Fruit fly (Drosophila melanogaster): ENCODE results near the gene CG32655.

The CG32655 gene

dm6 chrX:12222890-12223345 lies 12.8 kb downstream of the CG32655 start (continued):
- TF ChIP-seq ewg (GFP tag; optimal IDR thresholded peaks at IDR 0.05), result peak; percentile 49
- peak; percentile 81 for TF ChIP-seq CG8388 (GFP tag; optimal IDR thresholded peaks at IDR 0.05)
- peak; percentile 84 for TF ChIP-seq gsb-n (tag; optimal IDR thresholded peaks at IDR 0.05)
- TF ChIP-seq CG7372 (GFP tag; IDR thresholded peaks at IDR 0.05), result peak; percentile 59
- TF ChIP-seq CG17361 (GFP tag; IDR thresholded peaks at IDR 0.05), result peak; percentile 82
- TF ChIP-seq pan (optimal IDR thresholded peaks at IDR 0.05), result no peak
- TF ChIP-seq pan (GFP tag; optimal IDR thresholded peaks at IDR 0.05 in 1 of 2, IDR thresholded peaks at IDR 0.05 in 1 of 2), result peak in 1 of 2 experiments; percentile 69
- TF ChIP-seq CG18599 (GFP tag; optimal IDR thresholded peaks at IDR 0.05), result peak; percentile 68
- no peak for TF ChIP-seq Dll (GFP tag; IDR thresholded peaks at IDR 0.05; ENCODE audit: partially characterized antibody)
- TF ChIP-seq CG3065 (GFP tag; optimal IDR thresholded peaks at IDR 0.05), result peak; percentile 0
- TF ChIP-seq ara (GFP tag; IDR thresholded peaks at IDR 0.05), result peak; percentile 76
- peak; percentile 61 for TF ChIP-seq org-1 (GFP tag; optimal IDR thresholded peaks at IDR 0.05)
- no peak for TF ChIP-seq sr (GFP tag; IDR thresholded peaks at IDR 0.05)
- peak in 1 of 2 experiments; percentile 49 for TF ChIP-seq dpn (GFP tag; optimal IDR thresholded peaks at IDR 0.05)
- TF ChIP-seq CG6689 (GFP tag; IDR thresholded peaks at IDR 0.05), result peak; percentile 82
- peak; percentile 62 for TF ChIP-seq sob (GFP tag; IDR thresholded peaks at IDR 0.05)
- no peak for TF ChIP-seq lov (optimal IDR thresholded peaks at IDR 0.05)
- TF ChIP-seq lov (GFP tag; IDR thresholded peaks at IDR 0.05), result peak; percentile 52; the same call in 1 of the 3 replicates
- TF ChIP-seq odd (GFP tag; optimal IDR thresholded peaks at IDR 0.05), result peak; percentile 40
- TF ChIP-seq her (GFP tag; optimal IDR thresholded peaks at IDR 0.05), result no peak
- TF ChIP-seq PHDP (tag; optimal IDR thresholded peaks at IDR 0.05), result peak; percentile 75
- no peak for TF ChIP-seq exex (tag; optimal IDR thresholded peaks at IDR 0.05)
- TF ChIP-seq CG8359 (GFP tag; optimal IDR thresholded peaks at IDR 0.05; ENCODE audit: borderline replicate concordance), result peak; percentile 62
- TF ChIP-seq CG17568 (GFP tag; optimal IDR thresholded peaks at IDR 0.05), result no peak
- TF ChIP-seq z (GFP tag; IDR thresholded peaks at IDR 0.05), result no peak
- no peak for TF ChIP-seq CG34376 (GFP tag; optimal IDR thresholded peaks at IDR 0.05)
- peak; percentile 22 for TF ChIP-seq stwl (tag; optimal IDR thresholded peaks at IDR 0.05)
- TF ChIP-seq CG3407 (GFP tag; optimal IDR thresholded peaks at IDR 0.05), result peak; percentile 47
- TF ChIP-seq MESR4 (GFP tag; optimal IDR thresholded peaks at IDR 0.05), result no peak
- TF ChIP-seq Adf1 (GFP tag; IDR thresholded peaks at IDR 0.05), result no peak
- TF ChIP-seq CG16863 (GFP tag; optimal IDR thresholded peaks at IDR 0.05), result no peak
- no peak for TF ChIP-seq tna (GFP tag; IDR thresholded peaks at IDR 0.05; ENCODE audit: partially characterized antibody)
- TF ChIP-seq oc (tag; optimal IDR thresholded peaks at IDR 0.05), result peak; percentile 94
- TF ChIP-seq mam (GFP tag; optimal IDR thresholded peaks at IDR 0.05), result no peak
- TF ChIP-seq pho (GFP tag; optimal IDR thresholded peaks at IDR 0.05), result no peak
- TF ChIP-seq CG10959 (GFP tag; IDR thresholded peaks at IDR 0.05), result peak; percentile 66
- peak; percentile 36; the same call in 1 of the 3 replicates for TF ChIP-seq CG34422 (GFP tag; IDR thresholded peaks at IDR 0.05)
- no peak for TF ChIP-seq gcm2 (GFP tag; optimal IDR thresholded peaks at IDR 0.05)
- TF ChIP-seq CG13287 (GFP tag; IDR thresholded peaks at IDR 0.05; ENCODE audit: partially characterized antibody), result no peak
- TF ChIP-seq pita (GFP tag; optimal IDR thresholded peaks at IDR 0.05), result no peak
- TF ChIP-seq bcd (GFP tag; optimal IDR thresholded peaks at IDR 0.05), result peak; percentile 58
- TF ChIP-seq CG10654 (GFP tag; optimal IDR thresholded peaks at IDR 0.05), result peak; percentile 41
- TF ChIP-seq CG8281 (tag; optimal IDR thresholded peaks at IDR 0.05), result peak; percentile 46
- peak; percentile 82 for TF ChIP-seq sisA (GFP tag; IDR thresholded peaks at IDR 0.05)
- TF ChIP-seq CG30020 (tag; optimal IDR thresholded peaks at IDR 0.05), result peak; percentile 25
- peak; percentile 83 for TF ChIP-seq CG2678 (tag; optimal IDR thresholded peaks at IDR 0.05)
- peak; percentile 34 for TF ChIP-seq kah (GFP tag; optimal IDR thresholded peaks at IDR 0.05)
- TF ChIP-seq CG7963 (GFP tag; IDR thresholded peaks at IDR 0.05; ENCODE audit: partially characterized antibody), result no peak
- TF ChIP-seq CG14965 (GFP tag; optimal IDR thresholded peaks at IDR 0.05; ENCODE audit: borderline replicate concordance), result no peak
- TF ChIP-seq B-H2 (GFP tag; optimal IDR thresholded peaks at IDR 0.05), result no peak
- no peak for TF ChIP-seq Nf-YA (GFP tag; IDR thresholded peaks at IDR 0.05)

Data from whole organism, embryonic.